Fruit fly (Drosophila melanogaster): ENCODE data around the gene Ocho.
A peak's percentile ranks its signal among the peaks of the same experiment; 100 is the strongest.

The Ocho gene

DNA sequence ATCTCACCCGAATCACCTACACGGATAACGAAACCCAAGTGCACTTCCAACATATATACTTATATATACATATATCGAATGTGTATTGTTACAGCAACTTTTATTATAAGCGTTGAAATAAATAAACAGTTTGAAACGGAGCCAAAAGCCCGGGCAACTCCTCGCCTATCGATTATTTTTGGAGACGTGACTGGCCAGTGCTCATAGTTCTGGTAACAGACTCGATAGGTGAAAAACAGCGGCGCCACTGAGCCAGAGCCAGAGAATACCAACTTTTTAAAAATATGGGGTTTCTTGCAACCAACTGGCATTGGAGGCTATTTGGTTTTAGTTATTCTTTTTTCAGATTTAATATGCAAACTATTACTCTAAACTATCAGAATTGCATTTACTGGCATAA lies 31.9 kb upstream of the Ocho start (continued):
- TF ChIP-seq ato (GFP tag; IDR thresholded peaks at IDR 0.05; ENCODE audit: partially characterized antibody) = peak; percentile 48; the same call in 1 of the 2 replicates
- no peak for TF ChIP-seq nerfin-1 (tag; optimal IDR thresholded peaks at IDR 0.05)
- peak; percentile 63 for TF ChIP-seq CG1603 (tag; optimal IDR thresholded peaks at IDR 0.05)
- no peak for TF ChIP-seq CG18476 (GFP tag; optimal IDR thresholded peaks at IDR 0.05)
- peak; percentile 14 for TF ChIP-seq Xbp1 (GFP tag; optimal IDR thresholded peaks at IDR 0.05)
- TF ChIP-seq CTCF (GFP tag; optimal IDR thresholded peaks at IDR 0.05) = peak; percentile 97
- TF ChIP-seq CG2129 (GFP tag; IDR thresholded peaks at IDR 0.05; ENCODE audit: partially characterized antibody) = peak; percentile 29; the same call in 1 of the 2 replicates
- peak; percentile 45 for TF ChIP-seq Lhr (GFP tag; optimal IDR thresholded peaks at IDR 0.05)
- TF ChIP-seq tx (GFP tag; optimal IDR thresholded peaks at IDR 0.05) = no peak
- TF ChIP-seq CG3995 (GFP tag; optimal IDR thresholded peaks at IDR 0.05) = peak; percentile 88
- TF ChIP-seq CG2199 (GFP tag; IDR thresholded peaks at IDR 0.05) = 0 out of 3 replicates have a peak, but pooled peaks have one; percentile 18
- TF ChIP-seq CG10462 (GFP tag; optimal IDR thresholded peaks at IDR 0.05) = no peak
- TF ChIP-seq CoRest (tag; optimal IDR thresholded peaks at IDR 0.05) = peak; percentile 24
- no peak for TF ChIP-seq NC2α (GFP tag; optimal IDR thresholded peaks at IDR 0.05)
- no peak for TF ChIP-seq CG4282 (GFP tag; optimal IDR thresholded peaks at IDR 0.05)
- TF ChIP-seq HmgD (GFP tag; optimal IDR thresholded peaks at IDR 0.05) = peak; percentile 0
- peak; percentile 90 for TF ChIP-seq Myb (GFP tag; optimal IDR thresholded peaks at IDR 0.05)
- TF ChIP-seq phol (tag; optimal IDR thresholded peaks at IDR 0.05) = peak; percentile 30
- no peak for TF ChIP-seq sr (GFP tag; IDR thresholded peaks at IDR 0.05)
- peak; percentile 73 for TF ChIP-seq amos (GFP tag; IDR thresholded peaks at IDR 0.05; ENCODE audit: partially characterized antibody)
- TF ChIP-seq Bteb2 (GFP tag; optimal IDR thresholded peaks at IDR 0.05) = no peak
- no peak for TF ChIP-seq B-H2 (GFP tag; optimal IDR thresholded peaks at IDR 0.05)
- TF ChIP-seq cg (GFP tag; optimal IDR thresholded peaks at IDR 0.05) = no peak
- TF ChIP-seq HLH4C (GFP tag; IDR thresholded peaks at IDR 0.05; ENCODE audit: partially characterized antibody) = peak; percentile 73
- TF ChIP-seq schlank (tag; optimal IDR thresholded peaks at IDR 0.05) = no peak
- TF ChIP-seq CG10267 (tag; optimal IDR thresholded peaks at IDR 0.05) = peak; percentile 51
- peak; percentile 26 for TF ChIP-seq nmo (GFP tag; optimal IDR thresholded peaks at IDR 0.05)
- TF ChIP-seq Neu2 (GFP tag; optimal IDR thresholded peaks at IDR 0.05; ENCODE audit: borderline replicate concordance) = no peak
- TF ChIP-seq CG17361 (GFP tag; IDR thresholded peaks at IDR 0.05) = no peak
- TF ChIP-seq Atf-2 (GFP tag; optimal IDR thresholded peaks at IDR 0.05) = no peak
- no peak for TF ChIP-seq Side (GFP tag; optimal IDR thresholded peaks at IDR 0.05)
- no peak for TF ChIP-seq ab (GFP tag; optimal IDR thresholded peaks at IDR 0.05)
- no peak for TF ChIP-seq Tbp (GFP tag; optimal IDR thresholded peaks at IDR 0.05)
- TF ChIP-seq bbx (GFP tag; IDR thresholded peaks at IDR 0.05; ENCODE audit: partially characterized antibody) = no peak; the same call in 1 of the 2 replicates
- no peak for TF ChIP-seq dpn (GFP tag; optimal IDR thresholded peaks at IDR 0.05)
- TF ChIP-seq emc (GFP tag; optimal IDR thresholded peaks at IDR 0.05) = no peak
- no peak for TF ChIP-seq CG31224 (GFP tag; IDR thresholded peaks at IDR 0.05)
- TF ChIP-seq CG6791 (GFP tag; IDR thresholded peaks at IDR 0.05; ENCODE audit: partially characterized antibody) = peak; percentile 80
- TF ChIP-seq stwl (tag; optimal IDR thresholded peaks at IDR 0.05) = peak; percentile 86
- TF ChIP-seq Dref (GFP tag; IDR thresholded peaks at IDR 0.05) = peak; percentile 93
- TF ChIP-seq chm (GFP tag; IDR thresholded peaks at IDR 0.05) = 0 out of 2 replicates have a peak, but pooled peaks have one; percentile 63
- peak; percentile 69 for TF ChIP-seq trem (tag; optimal IDR thresholded peaks at IDR 0.05)
- TF ChIP-seq CG17186 (GFP tag; optimal IDR thresholded peaks at IDR 0.05) = peak; percentile 32
- no peak for TF ChIP-seq Deaf1 (tag; optimal IDR thresholded peaks at IDR 0.05)
- TF ChIP-seq D19B (GFP tag; optimal IDR thresholded peaks at IDR 0.05) = no peak
- TF ChIP-seq CG17829 (tag; optimal IDR thresholded peaks at IDR 0.05) = peak; percentile 49
- no peak for TF ChIP-seq ash1 (GFP tag; optimal IDR thresholded peaks at IDR 0.05)
- no peak for TF ChIP-seq Med (GFP tag)
- no peak for TF ChIP-seq fru (optimal IDR thresholded peaks at IDR 0.05)
- TF ChIP-seq ac (GFP tag; optimal IDR thresholded peaks at IDR 0.05) = no peak
- no peak for TF ChIP-seq sqz (GFP tag; optimal IDR thresholded peaks at IDR 0.05)
